Worm (Caenorhabditis elegans) whole organism, L4 larva: ENCODE results near the gene F54E7.6.

ENCODE experiments used
- F10B5.3 ChIP-seq: sonication (generic microtip); optimal IDR thresholded peaks from 2 replicates; lab custom pipeline; 2016; ENCODE audit warnings: mild to moderate bottlenecking, missing genetic modification characterization, missing compliant biosample characterization
- F37D6.2 ChIP-seq: sonication (generic microtip); optimal IDR thresholded peaks from 2 replicates; lab custom pipeline; 2016; ENCODE audit warnings: mild to moderate bottlenecking, missing genetic modification characterization, missing compliant biosample characterization
- F49E8.2 ChIP-seq: sonication (generic microtip); optimal IDR thresholded peaks from 2 replicates; lab custom pipeline; 2016; ENCODE audit warnings: missing compliant biosample characterization, mild to moderate bottlenecking, missing genetic modification characterization, borderline replicate concordance
- R02D3.7 ChIP-seq: fragments of 150-350 bp; sonication (generic microtip); optimal IDR thresholded peaks from 3 replicates; lab custom pipeline; 2014; ENCODE audit warnings: missing biosample characterization, missing genetic modification characterization
- T26A8.4 ChIP-seq: fragments of 200-800 bp; sonication (Bioruptor generic); IDR thresholded peaks from 2 replicates; pipeline ENCODE4 v1.3.6; 2022; ENCODE audit warnings: missing genetic modification characterization, missing compliant biosample characterization
- Y48G9A.11 ChIP-seq: fragments of 200-800 bp; sonication (Bioruptor generic); IDR thresholded peaks from 2 replicates; pipeline ENCODE4 v1.3.6; 2022; ENCODE audit warnings: missing genetic modification reagents, missing genetic modification characterization, missing compliant biosample characterization
- Y5F2A.4 ChIP-seq: fragments of 200-800 bp; sonication (Bioruptor generic); optimal IDR thresholded peaks from 2 replicates; lab custom pipeline; 2018; ENCODE audit warnings: mild to moderate bottlenecking, missing genetic modification characterization, missing compliant biosample characterization
- ZK337.2 ChIP-seq: fragments of 200-800 bp; sonication (Bioruptor generic); IDR thresholded peaks from 2 replicates; pipeline ENCODE4 v1.3.6; 2022; ENCODE audit warnings: missing genetic modification reagents, missing genetic modification characterization, missing compliant biosample characterization
- aha-1 ChIP-seq: fragments of 150-350 bp; peaks from one replicate; lab custom pipeline; 2014; ENCODE audit warnings: missing biosample characterization, missing genetic modification characterization
- aly-2 ChIP-seq: sonication (generic microtip); optimal IDR thresholded peaks from 2 replicates; lab custom pipeline; 2018; ENCODE audit warnings: missing biosample characterization, missing genetic modification characterization
- ama-1 ChIP-seq: fragments of 150-350 bp; optimal IDR thresholded peaks from 2 replicates; lab custom pipeline; 2014; ENCODE audit warnings: inconsistent platforms, mixed read lengths
- arid-1 ChIP-seq: fragments of 200-800 bp; sonication (Bioruptor generic); conservative IDR thresholded peaks from 2 replicates; pipeline ENCODE4 v1.3.6; 2022; ENCODE audit warnings: missing genetic modification reagents, missing genetic modification characterization, missing compliant biosample characterization
- attf-4 ChIP-seq: sonication (generic microtip); optimal IDR thresholded peaks from 3 replicates; lab custom pipeline; 2017; ENCODE audit warnings: missing biosample characterization, missing genetic modification characterization
- ceh-44 ChIP-seq: fragments of 200-800 bp; sonication (Bioruptor generic); IDR thresholded peaks from 2 replicates; pipeline ENCODE4 v1.3.6; 2022; ENCODE audit warnings: missing genetic modification reagents, missing genetic modification characterization, missing compliant biosample characterization
- ceh-82 ChIP-seq: sonication (generic microtip); optimal IDR thresholded peaks from 2 replicates; lab custom pipeline; 2017; ENCODE audit warnings: missing biosample characterization, missing genetic modification characterization
- ces-1 ChIP-seq: fragments of 150-350 bp; sonication (generic microtip); optimal IDR thresholded peaks from 4 replicates; lab custom pipeline; 2014; ENCODE audit warnings: missing biosample characterization, missing genetic modification reagents, missing genetic modification characterization
- ctbp-1 ChIP-seq: fragments of 200-800 bp; sonication (Bioruptor generic); IDR thresholded peaks from 2 replicates; pipeline ENCODE4 v1.3.6; 2022; ENCODE audit warnings: missing genetic modification reagents, missing genetic modification characterization, missing compliant biosample characterization
- daf-16 ChIP-seq, 3 experiments: sonication (generic microtip); optimal IDR thresholded peaks; 2 replicates each; lab custom pipeline; 2016 to 2017; ENCODE audit warnings: missing genetic modification characterization in 3 of 3, missing genetic modification reagents in 3 of 3, mild to moderate bottlenecking in 2 of 3, missing compliant biosample characterization in 2 of 3, missing biosample characterization in 1 of 3, moderate library complexity in 1 of 3
- daf-19 ChIP-seq: fragments of 200-800 bp; sonication (Bioruptor generic); conservative IDR thresholded peaks from 2 replicates; pipeline ENCODE4 v1.3.6; 2022; ENCODE audit warnings: missing genetic modification characterization, missing compliant biosample characterization
- daf-8 ChIP-seq: fragments of 200-800 bp; sonication (Bioruptor generic); IDR thresholded peaks from 2 replicates; pipeline ENCODE4 v1.3.6; 2022; ENCODE audit warnings: missing genetic modification characterization, missing compliant biosample characterization
- dpl-1 ChIP-seq: fragments of 150-350 bp; optimal IDR thresholded peaks from 2 replicates; lab custom pipeline; 2014; ENCODE audit warnings: missing biosample characterization, missing genetic modification reagents, missing genetic modification characterization
- egl-27 ChIP-seq: sonication (generic microtip); optimal IDR thresholded peaks from 3 replicates; lab custom pipeline; 2017; ENCODE audit warnings: missing biosample characterization, missing genetic modification reagents, missing genetic modification characterization
- fos-1 ChIP-seq: fragments of 150-350 bp; optimal IDR thresholded peaks from 2 replicates; lab custom pipeline; 2014; ENCODE audit warnings: missing biosample characterization, missing genetic modification characterization
- gei-8 ChIP-seq: fragments of 200-800 bp; sonication (Bioruptor generic); optimal IDR thresholded peaks from 2 replicates; lab custom pipeline; 2018; ENCODE audit warnings: mild to moderate bottlenecking, missing genetic modification characterization, missing compliant biosample characterization
- hif-1 ChIP-seq, 2 experiments: sonication (generic microtip); optimal IDR thresholded peaks; 2 replicates each; lab custom pipeline; 2016 to 2017; ENCODE audit warnings: missing compliant biosample characterization in 2 of 2, missing genetic modification characterization in 2 of 2, missing genetic modification reagents in 2 of 2, missing genotype in 2 of 2, mild to moderate bottlenecking in 1 of 2
- hlh-11 ChIP-seq: fragments of 200-800 bp; sonication (Bioruptor generic); optimal IDR thresholded peaks from 2 replicates; lab custom pipeline; 2018; ENCODE audit warnings: mild to moderate bottlenecking, missing genetic modification characterization, missing compliant biosample characterization
- hmg-1.1 ChIP-seq: fragments of 200-800 bp; sonication (Bioruptor generic); IDR thresholded peaks from 2 replicates; pipeline ENCODE4 v1.3.6; 2022; ENCODE audit warnings: missing genetic modification reagents, missing genetic modification characterization, missing compliant biosample characterization
- lim-7 ChIP-seq: fragments of 200-800 bp; sonication (Bioruptor generic); IDR thresholded peaks from 2 replicates; pipeline ENCODE4 v1.3.6; 2022; ENCODE audit warnings: missing genetic modification characterization, missing compliant biosample characterization
- lin-1 ChIP-seq: fragments of 200-800 bp; sonication (Bioruptor generic); IDR thresholded peaks from 2 replicates; pipeline ENCODE4 v1.3.6; 2022; ENCODE audit warnings: missing genetic modification reagents, missing genetic modification characterization, missing compliant biosample characterization
- lin-13 ChIP-seq: fragments of 150-350 bp; optimal IDR thresholded peaks from 2 replicates; lab custom pipeline; 2014; ENCODE audit warnings: missing biosample characterization, missing genetic modification reagents, missing genetic modification characterization
- lin-29 ChIP-seq: fragments of 200-800 bp; sonication (Bioruptor generic); IDR thresholded peaks from 2 replicates; pipeline ENCODE4 v1.3.6; 2022; ENCODE audit warnings: missing genetic modification reagents, missing genetic modification characterization, missing compliant biosample characterization
- lin-38 ChIP-seq: fragments of 200-800 bp; sonication (Bioruptor generic); IDR thresholded peaks from 2 replicates; pipeline ENCODE4 v1.3.6; 2022; ENCODE audit warnings: missing genetic modification reagents, missing genetic modification characterization, missing compliant biosample characterization
- madf-5 ChIP-seq, 2 experiments: fragments of 200-800 bp; sonication (Bioruptor generic); IDR thresholded peaks; 2 replicates each; pipeline ENCODE4 v1.3.6; 2022; ENCODE audit warnings: missing compliant biosample characterization in 2 of 2, missing genetic modification characterization in 2 of 2
- mdt-29 ChIP-seq: fragments of 200-800 bp; sonication (Bioruptor generic); IDR thresholded peaks from 2 replicates; pipeline ENCODE4 v1.3.6; 2022; ENCODE audit warnings: missing genetic modification reagents, missing genetic modification characterization, missing compliant biosample characterization
- mxl-2 ChIP-seq: fragments of 200-800 bp; sonication (Bioruptor generic); conservative IDR thresholded peaks from 2 replicates; pipeline ENCODE4 v1.3.6; 2022; ENCODE audit warnings: missing genetic modification reagents, missing genetic modification characterization, missing compliant biosample characterization
- nhr-102 ChIP-seq: sonication (generic microtip); optimal IDR thresholded peaks from 2 replicates; lab custom pipeline; 2016; ENCODE audit warnings: mild to moderate bottlenecking, missing genetic modification characterization, moderate library complexity, missing compliant biosample characterization
- nhr-11 ChIP-seq: fragments of 150-350 bp; optimal IDR thresholded peaks from 2 replicates; lab custom pipeline; 2014; ENCODE audit warnings: missing biosample characterization, missing genetic modification characterization
- nhr-41 ChIP-seq: fragments of 200-800 bp; sonication (Bioruptor generic); IDR thresholded peaks from 2 replicates; pipeline ENCODE4 v1.3.6; 2022; ENCODE audit warnings: missing genetic modification reagents, missing genetic modification characterization, missing compliant biosample characterization
- nhr-42 ChIP-seq: fragments of 200-800 bp; sonication (Bioruptor generic); IDR thresholded peaks from 2 replicates; pipeline ENCODE4 v1.3.6; 2022; ENCODE audit warnings: missing genetic modification characterization, missing compliant biosample characterization
- nhr-76 ChIP-seq: fragments of 150-350 bp; optimal IDR thresholded peaks from 2 replicates; lab custom pipeline; 2014; ENCODE audit warnings: missing biosample characterization, missing genetic modification characterization
- nhr-77 ChIP-seq: fragments of 150-350 bp; optimal IDR thresholded peaks from 2 replicates; lab custom pipeline; 2014; ENCODE audit warnings: missing biosample characterization, missing genetic modification characterization
- pqm-1 ChIP-seq: sonication (generic microtip); optimal IDR thresholded peaks from 2 replicates; lab custom pipeline; 2017; ENCODE audit warnings: missing biosample characterization, missing genetic modification characterization
- sdz-12 ChIP-seq: fragments of 200-800 bp; sonication (Bioruptor generic); optimal IDR thresholded peaks from 2 replicates; lab custom pipeline; 2018; ENCODE audit warnings: mild to moderate bottlenecking, missing genetic modification characterization, missing compliant biosample characterization
- set-16 ChIP-seq: fragments of 200-800 bp; sonication (Bioruptor generic); IDR thresholded peaks from 2 replicates; pipeline ENCODE4 v1.3.6; 2022; ENCODE audit warnings: missing genetic modification reagents, missing genetic modification characterization, missing compliant biosample characterization
- skn-1 ChIP-seq: fragments of 150-350 bp; optimal IDR thresholded peaks from 2 replicates; lab custom pipeline; 2014; ENCODE audit warnings: missing biosample characterization, missing genetic modification characterization
- spr-1 ChIP-seq: sonication (generic microtip); optimal IDR thresholded peaks from 2 replicates; lab custom pipeline; 2016; ENCODE audit warnings: mild to moderate bottlenecking, missing genetic modification characterization, missing compliant biosample characterization
- spr-3 ChIP-seq: fragments of 200-800 bp; sonication (Bioruptor generic); optimal IDR thresholded peaks from 2 replicates; lab custom pipeline; 2018; ENCODE audit warnings: mild to moderate bottlenecking, missing genetic modification characterization, missing compliant biosample characterization
- tra-1 ChIP-seq: fragments of 200-800 bp; sonication (Bioruptor generic); IDR thresholded peaks from 2 replicates; pipeline ENCODE4 v1.3.6; 2022; ENCODE audit warnings: missing genetic modification reagents, missing genetic modification characterization, missing compliant biosample characterization
- vab-7 ChIP-seq: fragments of 200-800 bp; sonication (Bioruptor generic); IDR thresholded peaks from 2 replicates; pipeline ENCODE4 v1.3.6; 2022; ENCODE audit warnings: missing genetic modification reagents, missing genetic modification characterization, missing compliant biosample characterization
- zag-1 ChIP-seq: fragments of 150-350 bp; optimal IDR thresholded peaks from 2 replicates; lab custom pipeline; 2014; ENCODE audit warnings: missing biosample characterization, missing genetic modification characterization
- zfp-3 ChIP-seq: fragments of 200-800 bp; sonication (Bioruptor generic); conservative IDR thresholded peaks from 2 replicates; pipeline ENCODE4 v1.3.6; 2022; ENCODE audit warnings: missing genetic modification reagents, missing genetic modification characterization, missing compliant biosample characterization
- ztf-7 ChIP-seq: fragments of 150-350 bp; optimal IDR thresholded peaks from 2 replicates; lab custom pipeline; 2014; ENCODE audit warnings: missing biosample characterization, missing genetic modification characterization

F54E7.6 gene

ce11 chrIII:5653692-5654105, 7.2 kb downstream of the F54E7.6 start (continued):
- TF ChIP-seq nhr-77 (no peak), ceh-44 (no peak), daf-8 (GFP tag; lab: Robert Waterston, UW) (no peak), egl-27 (tag; lab: Kevin White, UChicago) (no peak), nhr-102 (tag; lab: Kevin White, UChicago) (peak; percentile 62), tra-1 (GFP tag; lab: Robert Waterston, UW) (no peak), mxl-2 (GFP tag; lab: Robert Waterston, UW) (no peak), nhr-42 (0 out of 2 replicates have a peak, but pooled peaks have one; percentile 30), pqm-1 (peak; percentile 46), sdz-12 (GFP tag; lab: Kevin White, UChicago) (no peak), lim-7 (no peak), lin-1 (GFP tag; lab: Robert Waterston, UW) (0 out of 2 replicates have a peak, but pooled peaks have one; percentile 44), spr-1 (tag; lab: Kevin White, UChicago) (no peak), attf-4 (tag; lab: Kevin White, UChicago) (no peak), hlh-11 (peak; percentile 35), gei-8 (GFP tag; lab: Kevin White, UChicago) (no peak), hif-1 (tag; optimal IDR thresholded peaks at IDR 0.05; lab: Kevin White, UChicago) (no peak), arid-1 (GFP tag; lab: Robert Waterston, UW) (peak; percentile 33; the same call in 1 of the 2 replicates), ama-1 (lab: Kevin White, UChicago) (peak; percentile 88), lin-13 (GFP tag; lab: Kevin White, UChicago) (peak; percentile 60), daf-16 (GFP tag; optimal IDR thresholded peaks at IDR 0.05; lab: Kevin White, UChicago) (peak in 1 of 2 experiments; percentile 5), daf-16 (tag; optimal IDR thresholded peaks at IDR 0.05; lab: Kevin White, UChicago) (peak; percentile 63), spr-3 (GFP tag; lab: Kevin White, UChicago) (no peak), R02D3.7 (tag; lab: Kevin White, UChicago) (no peak), F37D6.2 (tag; lab: Kevin White, UChicago) (no peak), skn-1 (tag; lab: Kevin White, UChicago) (no peak), fos-1 (tag; lab: Kevin White, UChicago) (no peak), Y5F2A.4 (GFP tag; lab: Kevin White, UChicago) (no peak), ceh-82 (tag; lab: Kevin White, UChicago) (no peak), aly-2 (tag; lab: Kevin White, UChicago) (no peak), zag-1 (tag; lab: Kevin White, UChicago) (no peak), F49E8.2 (peak; percentile 93), F10B5.3 (tag; lab: Kevin White, UChicago) (peak; percentile 41), madf-5 (GFP tag; IDR thresholded peaks at IDR 0.05; lab: Robert Waterston, UW) (no peak), zfp-3 (GFP tag; lab: Robert Waterston, UW) (no peak), dpl-1 (peak; percentile 21), Y48G9A.11 (GFP tag; lab: Robert Waterston, UW) (peak; percentile 57), aha-1 (tag; lab: Kevin White, UChicago) (no peak), ZK337.2 (GFP tag; lab: Robert Waterston, UW) (no peak), lin-29 (GFP tag; lab: Robert Waterston, UW) (no peak), hmg-1.1 (GFP tag; lab: Robert Waterston, UW) (no peak), T26A8.4 (GFP tag; lab: Robert Waterston, UW) (peak; percentile 72), nhr-76 (tag; lab: Kevin White, UChicago) (no peak), lin-38 (peak; percentile 88), nhr-41 (GFP tag; lab: Robert Waterston, UW) (no peak), set-16 (GFP tag; lab: Robert Waterston, UW) (peak; percentile 20; the same call in 1 of the 2 replicates), nhr-11 (tag; lab: Kevin White, UChicago) (no peak), ctbp-1 (GFP tag; lab: Robert Waterston, UW) (0 out of 2 replicates have a peak, but pooled peaks have one; percentile 16), ces-1 (GFP tag; lab: Kevin White, UChicago) (no peak), ztf-7 (tag; lab: Kevin White, UChicago) (no peak), vab-7 (peak; percentile 50; the same call in 1 of the 2 replicates), mdt-29 (GFP tag; lab: Robert Waterston, UW) (no peak), daf-19 (GFP tag; lab: Robert Waterston, UW) (no peak)
